Worm (Caenorhabditis elegans): ENCODE measurements around the gene Y57A10A.27.

DNA sequence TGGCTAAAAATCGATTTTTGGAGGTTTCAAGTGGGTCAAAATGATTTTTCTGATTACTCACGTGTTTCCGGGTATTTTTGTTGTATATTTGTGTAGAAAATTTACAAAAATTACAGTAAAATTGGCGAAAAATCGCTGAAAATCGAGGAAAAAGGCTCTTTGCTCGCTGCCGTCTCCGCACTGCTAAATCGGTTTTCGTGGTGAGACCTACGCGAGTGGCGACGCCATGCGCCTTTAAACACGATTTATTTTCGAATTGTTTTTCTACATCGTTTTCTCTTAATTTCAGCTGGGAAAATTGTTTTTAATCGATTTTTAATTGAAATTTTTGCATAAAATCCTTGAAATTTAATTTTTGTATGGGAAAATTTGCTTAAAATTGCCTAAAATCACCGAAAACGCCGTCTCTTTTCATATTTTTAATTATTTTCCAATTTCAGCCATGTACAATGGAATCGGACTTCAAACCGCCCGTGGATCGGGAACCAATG lies 49.9 kb downstream of the Y57A10A.27 start, which contains the start of the genes pqn-87 and rsr-2:
- TF ChIP-seq npax-4 (tag; optimal IDR thresholded peaks at IDR 0.05) (no peak), dve-1 (tag; optimal IDR thresholded peaks at IDR 0.05) (no peak)
